Worm (Caenorhabditis elegans) whole organism, mixed stage, embryonic: Measurements from ENCODE around the gene immt-2.

Experiments used
- M03D4.4 ChIP-seq: sonication (generic microtip); optimal IDR thresholded peaks from 2 replicates; lab custom pipeline; 2017; ENCODE audit warnings: mild to moderate bottlenecking, missing genetic modification characterization, missing compliant biosample characterization
- bed-3 ChIP-seq: fragments of 200-800 bp; sonication (Bioruptor generic); optimal IDR thresholded peaks from 3 replicates; lab custom pipeline; 2018; ENCODE audit warnings: mild to moderate bottlenecking, missing genetic modification characterization, moderate library complexity, missing compliant biosample characterization
- blmp-1 ChIP-seq: fragments of 150-350 bp; optimal IDR thresholded peaks from 2 replicates; lab custom pipeline; 2014; ENCODE audit warnings: missing biosample characterization, missing genetic modification characterization
- ceh-39 ChIP-seq: fragments of 150-350 bp; optimal IDR thresholded peaks from 2 replicates; lab custom pipeline; 2014; ENCODE audit warnings: missing biosample characterization, missing genetic modification characterization
- ceh-83 ChIP-seq: fragments of 200-800 bp; sonication (Bioruptor generic); optimal IDR thresholded peaks from 2 replicates; lab custom pipeline; 2018; ENCODE audit warnings: mild to moderate bottlenecking, missing genetic modification characterization, missing compliant biosample characterization
- ces-1 ChIP-seq: fragments of 150-350 bp; optimal IDR thresholded peaks from 2 replicates; lab custom pipeline; 2014; ENCODE audit warnings: missing biosample characterization, missing genetic modification reagents, missing genetic modification characterization
- drap-1 ChIP-seq: fragments of 200-800 bp; sonication (Bioruptor generic); optimal IDR thresholded peaks from 3 replicates; lab custom pipeline; 2018; ENCODE audit warnings: mild to moderate bottlenecking, missing genetic modification characterization, missing compliant biosample characterization
- elt-1 ChIP-seq: sonication (generic microtip); optimal IDR thresholded peaks from 2 replicates; lab custom pipeline; 2017; ENCODE audit warnings: missing genetic modification characterization, mild to moderate bottlenecking, missing compliant biosample characterization, antibody characterized with exemption, moderate library complexity, borderline replicate concordance; ENCODE audit not compliant: insufficient read depth
- elt-3 ChIP-seq: fragments of 150-350 bp; optimal IDR thresholded peaks from 2 replicates; lab custom pipeline; 2014; ENCODE audit warnings: missing biosample characterization, missing genetic modification characterization
- flh-1 ChIP-seq: fragments of 200-800 bp; sonication (Bioruptor generic); optimal IDR thresholded peaks from 2 replicates; lab custom pipeline; 2018; ENCODE audit warnings: mild to moderate bottlenecking, missing genetic modification characterization, moderate library complexity, missing compliant biosample characterization
- ham-2 ChIP-seq: fragments of 200-800 bp; sonication (Bioruptor generic); optimal IDR thresholded peaks from 2 replicates; lab custom pipeline; 2018; ENCODE audit warnings: mild to moderate bottlenecking, missing genetic modification characterization, missing compliant biosample characterization
- lin-13 ChIP-seq: fragments of 150-350 bp; optimal IDR thresholded peaks from 2 replicates; lab custom pipeline; 2014; ENCODE audit warnings: missing biosample characterization, missing genetic modification characterization
- lsy-2 ChIP-seq: fragments of 150-350 bp; optimal IDR thresholded peaks from 2 replicates; lab custom pipeline; 2014; ENCODE audit warnings: missing biosample characterization, missing genetic modification characterization
- mep-1 ChIP-seq: fragments of 150-350 bp; optimal IDR thresholded peaks from 2 replicates; lab custom pipeline; 2017; ENCODE audit warnings: missing biosample characterization, missing genetic modification reagents, missing genetic modification characterization, inconsistent platforms
- nhr-12 ChIP-seq: fragments of 150-350 bp; optimal IDR thresholded peaks from 2 replicates; lab custom pipeline; 2014; ENCODE audit warnings: missing biosample characterization, missing genetic modification characterization
- nhr-2 ChIP-seq: fragments of 150-350 bp; optimal IDR thresholded peaks from 2 replicates; lab custom pipeline; 2014; ENCODE audit warnings: missing biosample characterization, missing genetic modification characterization
- nhr-237 ChIP-seq: fragments of 150-350 bp; optimal IDR thresholded peaks from 2 replicates; lab custom pipeline; 2014; ENCODE audit warnings: missing biosample characterization, missing genetic modification characterization
- nhr-28 ChIP-seq: fragments of 150-350 bp; optimal IDR thresholded peaks from 2 replicates; lab custom pipeline; 2014; ENCODE audit warnings: missing biosample characterization, missing genetic modification characterization
- nhr-76 ChIP-seq: sonication (generic microtip); optimal IDR thresholded peaks from 2 replicates; lab custom pipeline; 2017; ENCODE audit warnings: missing biosample characterization, missing genetic modification characterization
- pha-4 ChIP-seq: fragments of 150-350 bp; optimal IDR thresholded peaks from 2 replicates; lab custom pipeline; 2018; ENCODE audit warnings: missing biosample characterization, missing genetic modification reagents, missing genetic modification characterization
- sem-2 ChIP-seq: fragments of 200-800 bp; sonication (Bioruptor generic); optimal IDR thresholded peaks from 2 replicates; lab custom pipeline; 2018; ENCODE audit warnings: mild to moderate bottlenecking, missing genetic modification characterization, missing compliant biosample characterization
- snpc-4 ChIP-seq: fragments of 150-350 bp; optimal IDR thresholded peaks from 2 replicates; lab custom pipeline; 2014; ENCODE audit warnings: missing biosample characterization, missing genetic modification characterization
- tbx-8 ChIP-seq: fragments of 200-800 bp; sonication (Bioruptor generic); optimal IDR thresholded peaks from 2 replicates; lab custom pipeline; 2018; ENCODE audit warnings: mild to moderate bottlenecking, missing genetic modification characterization, moderate library complexity, missing compliant biosample characterization
- unc-120 ChIP-seq: sonication (generic microtip); optimal IDR thresholded peaks from 2 replicates; lab custom pipeline; 2017; ENCODE audit warnings: missing genetic modification characterization, missing compliant biosample characterization; ENCODE audit not compliant: poor library complexity, severe bottlenecking
- unc-39 ChIP-seq: fragments of 150-350 bp; optimal IDR thresholded peaks from 2 replicates; lab custom pipeline; 2014; ENCODE audit warnings: missing biosample characterization, missing genetic modification characterization
- zip-8 ChIP-seq: fragments of 150-350 bp; optimal IDR thresholded peaks from 2 replicates; lab custom pipeline; 2014; ENCODE audit warnings: missing biosample characterization, missing genetic modification characterization
- ztf-11 ChIP-seq: fragments of 150-350 bp; optimal IDR thresholded peaks from 2 replicates; lab custom pipeline; 2014; ENCODE audit warnings: missing biosample characterization, missing genetic modification characterization

Gene immt-2

DNA sequence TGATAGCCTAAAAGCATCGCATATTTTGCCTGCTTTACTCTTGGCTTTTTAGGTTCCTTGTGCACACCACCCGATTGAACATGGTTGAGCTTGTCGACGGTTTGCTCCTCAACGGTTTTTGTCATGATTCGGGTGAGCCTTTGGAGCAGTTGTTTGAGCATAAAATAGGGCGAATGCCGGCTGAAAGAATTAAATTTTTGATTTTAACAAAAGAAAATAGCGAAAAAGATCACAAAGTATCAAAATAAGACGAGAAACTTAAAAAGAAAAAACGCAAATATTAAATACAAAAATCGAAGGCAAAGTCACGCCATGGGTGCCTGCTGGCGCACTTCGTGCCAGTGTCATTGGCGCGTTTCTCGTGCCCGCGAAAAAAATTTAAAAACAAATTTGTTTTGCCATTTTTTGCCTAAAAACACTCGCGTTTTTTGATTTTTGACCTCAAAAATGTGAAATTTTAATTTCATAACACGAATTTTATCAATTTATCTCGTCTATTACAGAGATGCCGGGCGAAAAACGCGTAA lies 5.8 kb downstream of the immt-2 start, which contains the start of the genes ctps-1 and pus-1:
Gene ctps-1, plus strand, starts transcription at position 51 of the 527 bp plus-strand sequence.
Gene pus-1, minus strand, starts transcription at position 125 of the 527 bp plus-strand sequence.
- TF ChIP-seq nhr-237 (tag; lab: Kevin White, UChicago) (no peak), nhr-2 (no peak), mep-1 (peak; percentile 15), drap-1 (GFP tag; lab: Kevin White, UChicago) (peak; percentile 30), pha-4 (tag; lab: Kevin White, UChicago) (peak; percentile 47), nhr-76 (tag; lab: Kevin White, UChicago) (no peak), unc-39 (no peak), lsy-2 (peak; percentile 52), ces-1 (GFP tag; lab: Kevin White, UChicago) (peak; percentile 23), sem-2 (GFP tag; lab: Kevin White, UChicago) (no peak), lin-13 (tag; lab: Kevin White, UChicago) (peak; percentile 65), blmp-1 (tag; lab: Kevin White, UChicago) (no peak)

DNA sequence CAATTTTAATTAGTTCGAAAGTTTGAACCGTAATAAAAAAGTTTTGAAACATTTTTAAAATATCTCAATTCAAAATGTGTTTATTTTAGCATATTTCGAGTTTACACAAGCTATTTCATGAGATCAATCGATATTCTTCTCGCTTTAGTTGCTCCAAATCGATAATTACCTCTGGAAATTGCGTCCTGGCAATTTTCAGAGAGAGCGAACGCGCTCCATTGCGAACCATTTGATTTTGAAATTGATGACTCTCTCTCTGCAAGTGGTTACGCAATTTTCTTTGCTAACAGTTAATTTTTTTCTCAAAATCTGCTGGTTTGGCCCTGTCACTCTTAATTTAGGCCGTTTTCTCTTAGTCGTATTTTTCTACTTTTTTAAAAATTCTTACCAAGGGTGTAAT lies 11.4 kb downstream of the immt-2 start:
- TF ChIP-seq nhr-28 (tag; lab: Kevin White, UChicago) (no peak), snpc-4 (tag; lab: Kevin White, UChicago) (no peak), lsy-2 (no peak), unc-120 (tag; lab: Kevin White, UChicago) (no peak), pha-4 (tag; lab: Kevin White, UChicago) (no peak), M03D4.4 (no peak), ceh-39 (peak; percentile 62), zip-8 (tag; lab: Kevin White, UChicago) (peak; percentile 10)

DNA sequence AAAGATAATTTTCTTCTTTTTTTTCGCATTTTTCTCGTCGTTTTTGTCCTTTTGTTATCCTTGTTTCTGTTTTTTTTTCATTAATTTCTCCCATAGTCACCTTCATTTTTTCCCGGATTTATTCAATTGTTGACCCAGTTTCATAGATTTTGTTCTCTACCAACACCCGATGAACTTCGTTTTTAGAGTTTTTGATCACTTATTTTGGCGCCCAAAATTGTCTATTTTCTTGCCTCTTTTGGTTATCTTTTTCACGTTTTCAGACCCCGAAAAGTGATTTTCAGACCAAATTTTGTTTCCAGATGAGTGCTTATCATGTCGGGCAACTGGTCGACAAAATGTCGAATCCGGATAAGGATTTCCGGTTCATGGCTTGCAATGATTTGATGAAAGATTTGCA lies 13.5 kb downstream of the immt-2 start, which contains the start of gene cand-1:
Gene cand-1, plus strand, starts transcription at position 301 of the 400 bp plus-strand sequence.
- TF ChIP-seq flh-1 (no peak), ztf-11 (tag; lab: Kevin White, UChicago) (no peak), nhr-12 (tag; lab: Kevin White, UChicago) (no peak), snpc-4 (tag; lab: Kevin White, UChicago) (no peak), elt-3 (tag; lab: Kevin White, UChicago) (no peak), zip-8 (tag; lab: Kevin White, UChicago) (no peak), ces-1 (GFP tag; lab: Kevin White, UChicago) (no peak)

DNA sequence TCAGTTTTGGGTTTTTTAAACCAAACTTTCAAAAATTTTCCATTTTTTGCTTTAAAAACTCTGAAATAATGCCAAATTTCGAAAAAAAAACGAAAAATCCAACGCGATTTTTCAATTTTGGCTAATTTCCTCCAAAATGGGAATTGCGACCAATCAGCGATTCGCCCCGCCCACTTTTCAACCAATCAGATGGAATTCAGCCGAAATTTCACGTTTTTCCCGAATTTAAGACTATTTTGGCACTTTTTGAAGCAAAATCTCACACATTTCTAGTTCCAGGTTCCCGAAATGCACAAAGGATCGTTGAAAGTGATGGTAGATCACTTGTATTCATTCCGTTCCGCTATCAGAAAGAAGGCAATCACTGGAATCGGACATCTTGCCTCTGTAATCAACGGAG lies 15.7 kb downstream of the immt-2 start:
- TF ChIP-seq mep-1 (no peak), elt-1 (tag; lab: Kevin White, UChicago) (no peak), tbx-8 (GFP tag; lab: Kevin White, UChicago) (no peak), bed-3 (GFP tag; lab: Kevin White, UChicago) (no peak), nhr-76 (tag; lab: Kevin White, UChicago) (no peak), ces-1 (GFP tag; lab: Kevin White, UChicago) (no peak), ham-2 (GFP tag; lab: Kevin White, UChicago) (no peak), snpc-4 (tag; lab: Kevin White, UChicago) (no peak), unc-120 (tag; lab: Kevin White, UChicago) (no peak), sem-2 (GFP tag; lab: Kevin White, UChicago) (no peak), ceh-39 (no peak)

DNA sequence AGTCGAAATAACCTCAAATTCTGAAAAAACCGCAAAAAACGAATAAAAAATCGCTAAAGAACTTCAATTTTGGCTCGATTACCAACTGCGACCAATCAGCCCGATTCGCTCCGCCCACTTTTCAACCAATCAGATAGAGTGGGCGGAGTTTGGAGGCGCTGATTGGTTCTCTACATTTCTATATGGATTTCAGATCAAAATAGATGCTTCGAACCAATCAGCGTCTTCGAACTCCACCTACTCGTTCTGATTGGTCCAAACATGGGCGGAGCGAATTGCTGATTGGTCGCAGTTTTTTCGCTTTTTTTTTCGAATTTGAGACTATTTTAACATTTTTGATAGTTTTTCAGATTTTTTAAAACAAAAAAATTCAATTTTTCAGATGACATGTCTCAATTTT lies 19.1 kb downstream of the immt-2 start:
- TF ChIP-seq nhr-12 (tag; lab: Kevin White, UChicago) (no peak), zip-8 (tag; lab: Kevin White, UChicago) (no peak), ceh-83 (GFP tag; lab: Kevin White, UChicago) (no peak), snpc-4 (tag; lab: Kevin White, UChicago) (no peak), tbx-8 (GFP tag; lab: Kevin White, UChicago) (no peak), M03D4.4 (no peak), lsy-2 (no peak)

DNA sequence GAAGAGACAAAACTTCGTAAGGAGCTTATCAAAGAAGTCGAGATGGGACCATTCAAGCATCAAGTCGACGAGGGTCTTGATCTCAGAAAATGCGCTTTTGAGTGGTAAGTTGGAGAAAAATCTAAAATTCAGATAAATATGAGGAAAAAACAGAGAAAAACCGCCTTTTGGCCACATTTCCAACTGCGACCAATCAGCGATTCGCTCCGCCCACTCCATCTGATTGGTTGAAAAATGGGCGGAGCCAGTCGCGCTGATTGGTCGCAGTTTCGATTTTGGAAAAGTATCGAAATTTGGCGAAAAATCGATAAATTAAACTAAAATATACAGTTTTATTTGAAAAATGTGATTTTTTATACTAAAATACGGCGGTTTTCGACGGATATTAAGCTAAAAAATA lies 22.8 kb downstream of the immt-2 start:
- TF ChIP-seq nhr-2 (no peak), zip-8 (tag; lab: Kevin White, UChicago) (no peak), drap-1 (GFP tag; lab: Kevin White, UChicago) (no peak)
